Worm (Caenorhabditis elegans): ENCODE measurements around the gene Y17G9A.3.
A peak's percentile ranks its signal among the peaks of the same experiment; 100 is the strongest.

The Y17G9A.3 gene

ce11 chrIV:4858573-4858972, at the start of gene Y17G9A.3:
Gene Y17G9A.3 (minus strand): TSS chrIV:4858673.
- TF ChIP-seq W03F9.2 (tag; optimal IDR thresholded peaks at IDR 0.05) (no peak), him-1 (tag; optimal IDR thresholded peaks at IDR 0.05) (no peak), dao-5 (tag; optimal IDR thresholded peaks at IDR 0.05) (no peak)

DNA sequence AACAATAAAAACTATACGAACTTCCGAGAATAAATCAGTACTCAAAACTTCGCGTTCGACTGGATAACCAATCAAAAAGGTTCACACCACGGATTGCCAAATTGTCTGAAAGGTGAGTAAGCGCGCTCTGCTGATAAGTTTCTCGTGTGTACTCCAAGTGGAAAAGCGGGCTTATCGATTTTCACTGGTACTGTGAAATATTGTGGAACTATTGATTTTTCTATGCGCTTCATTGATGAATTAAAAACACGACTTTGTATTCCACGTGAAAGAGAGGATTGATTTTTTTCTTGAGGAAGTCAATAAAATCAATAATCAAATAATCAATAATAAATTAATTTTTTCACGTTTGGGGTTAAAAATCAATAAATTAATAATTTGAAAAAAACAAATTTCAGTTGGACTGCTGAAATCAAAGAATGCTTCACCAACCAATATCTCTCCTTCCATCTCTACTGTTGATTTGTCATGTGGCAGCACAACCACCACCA, 47.2 kb upstream of the Y17G9A.3 start, which contains the start of gene T08B6.4:
TSS of gene T08B6.4 (plus strand) at position 51 of the 491 bp plus-strand sequence.
- TF ChIP-seq W03F9.2 (tag; optimal IDR thresholded peaks at IDR 0.05) (no peak), dao-5 (tag; optimal IDR thresholded peaks at IDR 0.05) (no peak), him-1 (tag; optimal IDR thresholded peaks at IDR 0.05) (no peak)

DNA sequence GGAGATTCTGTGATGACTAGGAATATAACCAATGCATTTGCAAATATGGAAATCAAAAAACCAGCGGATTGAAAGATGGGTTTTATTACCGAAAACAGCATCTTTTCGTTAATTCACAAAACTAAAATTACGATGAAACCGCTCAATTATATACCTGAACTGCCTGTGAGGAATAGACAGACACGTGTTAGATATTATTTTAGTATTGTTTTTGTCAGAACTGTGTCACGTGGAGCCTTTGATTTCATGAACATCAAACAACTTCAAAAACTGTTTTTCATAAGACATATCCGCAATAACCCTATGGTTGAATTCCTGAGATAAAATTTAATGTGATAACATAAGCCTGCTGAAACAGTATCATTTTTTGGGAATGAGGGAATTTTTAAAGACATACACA, 45.5 kb upstream of the Y17G9A.3 start, which contains the start of gene str-161:
TSS of gene str-161 (minus strand) at position 101 of the 400 bp plus-strand sequence.
- TF ChIP-seq W03F9.2 (tag; optimal IDR thresholded peaks at IDR 0.05), result no peak
- TF ChIP-seq dao-5 (tag; optimal IDR thresholded peaks at IDR 0.05), result no peak
- no peak for TF ChIP-seq him-1 (tag; optimal IDR thresholded peaks at IDR 0.05)

DNA sequence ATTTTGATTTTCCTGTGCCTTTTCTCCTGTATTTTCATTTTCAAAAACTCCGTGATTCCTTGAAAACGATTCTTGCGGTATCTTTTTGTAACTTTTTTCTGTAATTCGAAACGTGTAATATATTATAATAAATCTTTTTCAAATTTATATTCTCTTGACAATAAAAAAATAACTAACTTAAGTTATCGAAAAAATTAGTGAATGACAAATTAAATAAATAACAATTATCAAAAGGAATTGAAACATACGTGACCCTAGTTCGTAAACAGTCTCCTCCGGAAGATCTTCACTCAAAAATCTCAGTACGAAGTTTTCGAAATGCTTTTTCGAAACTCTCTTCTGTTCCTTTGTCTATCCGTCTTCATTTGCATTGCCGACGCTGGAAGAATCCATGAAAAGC, 32.1 kb upstream of the Y17G9A.3 start, which contains the start of gene T08B6.9:
TSS of gene T08B6.9 (plus strand) at position 301 of the 400 bp plus-strand sequence.
- TF ChIP-seq W03F9.2 (tag; optimal IDR thresholded peaks at IDR 0.05) (no peak), him-1 (tag; optimal IDR thresholded peaks at IDR 0.05) (no peak), dao-5 (tag; optimal IDR thresholded peaks at IDR 0.05) (no peak)

DNA sequence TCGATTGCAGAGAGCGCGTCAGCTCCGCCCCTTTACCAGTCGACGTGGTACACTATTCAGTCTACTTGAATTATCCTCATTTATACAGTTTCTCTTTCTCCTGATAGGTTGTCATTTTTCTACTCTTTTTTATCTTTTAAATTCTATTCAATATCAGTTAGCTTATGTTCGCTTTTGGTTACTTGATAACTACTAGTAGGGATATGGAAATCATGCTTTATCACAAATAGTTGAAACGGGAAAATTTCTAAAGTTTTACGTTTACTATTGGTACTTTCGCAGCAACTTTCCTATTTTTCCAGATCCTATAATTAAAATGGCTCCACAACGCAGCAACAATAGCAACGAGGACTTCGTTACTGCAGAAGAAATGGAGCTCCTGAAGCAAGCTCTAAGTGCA, 31.1 kb upstream of the Y17G9A.3 start, which contains the start of gene sgnh-1:
TSS of gene sgnh-1 (plus strand) at position 301 of the 400 bp plus-strand sequence.
- TF ChIP-seq W03F9.2 (tag; optimal IDR thresholded peaks at IDR 0.05), result no peak

- TF ChIP-seq dao-5 (tag; optimal IDR thresholded peaks at IDR 0.05), result no peak
- TF ChIP-seq W03F9.2 (tag; optimal IDR thresholded peaks at IDR 0.05), result no peak
- TF ChIP-seq him-1 (tag; optimal IDR thresholded peaks at IDR 0.05), result no peak
These were observed 28.8 kb upstream of the Y17G9A.3 start, which contains the start of gene T08B6.1 for ce11 chrIV:4887258-4887657. Gene T08B6.1 (minus strand): TSS chrIV:4887358.

DNA sequence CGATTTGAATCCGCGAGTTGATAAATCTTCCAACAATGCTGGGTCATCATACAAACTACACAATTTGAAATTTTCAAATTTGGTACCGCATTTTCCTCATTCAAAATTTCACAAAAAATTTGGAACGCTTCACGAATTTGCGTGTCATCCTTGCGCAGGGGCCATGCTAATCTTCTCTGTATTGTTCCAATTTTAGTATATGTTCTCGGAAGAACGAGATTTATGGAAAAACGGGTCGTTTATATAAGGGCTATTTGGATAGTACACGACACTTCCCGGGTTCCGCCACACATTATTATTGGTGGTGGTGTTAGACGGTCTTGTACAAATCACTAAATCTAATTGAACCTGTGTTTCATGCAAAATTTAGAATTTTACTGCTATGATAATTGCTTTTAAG, 27.0 kb upstream of the Y17G9A.3 start:
- TF ChIP-seq him-1 (tag; optimal IDR thresholded peaks at IDR 0.05) (no peak), dao-5 (tag; optimal IDR thresholded peaks at IDR 0.05) (no peak), W03F9.2 (tag; optimal IDR thresholded peaks at IDR 0.05) (no peak)

ce11 chrIV:4883984-4884383, 25.5 kb upstream of the Y17G9A.3 start, which contains the start of gene str-166:
Gene str-166 (plus strand): TSS chrIV:4884284.
- TF ChIP-seq W03F9.2 (tag; optimal IDR thresholded peaks at IDR 0.05), result no peak

DNA sequence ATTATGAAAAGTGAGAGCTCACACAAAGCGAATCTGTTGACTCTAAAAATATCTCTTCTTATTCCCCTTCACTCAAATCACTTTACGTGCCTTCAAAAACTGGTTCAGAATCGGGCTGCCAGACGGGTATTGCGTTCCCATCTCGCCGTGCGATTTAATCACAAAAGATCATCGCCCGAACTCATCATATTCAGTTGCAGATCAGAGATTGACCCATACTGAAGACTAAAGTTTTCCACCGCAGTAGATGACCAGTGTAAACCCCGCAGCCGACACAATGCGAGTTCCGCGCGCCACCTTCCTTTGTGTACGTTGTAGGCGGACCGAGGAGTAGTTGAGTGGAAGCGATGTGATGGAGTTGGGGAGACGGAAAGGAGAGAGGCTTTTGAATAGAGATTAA, 22.2 kb upstream of the Y17G9A.3 start:
- TF ChIP-seq him-1 (tag; optimal IDR thresholded peaks at IDR 0.05), result no peak
- no peak for TF ChIP-seq dao-5 (tag; optimal IDR thresholded peaks at IDR 0.05)
- TF ChIP-seq W03F9.2 (tag; optimal IDR thresholded peaks at IDR 0.05), result peak; percentile 6

DNA sequence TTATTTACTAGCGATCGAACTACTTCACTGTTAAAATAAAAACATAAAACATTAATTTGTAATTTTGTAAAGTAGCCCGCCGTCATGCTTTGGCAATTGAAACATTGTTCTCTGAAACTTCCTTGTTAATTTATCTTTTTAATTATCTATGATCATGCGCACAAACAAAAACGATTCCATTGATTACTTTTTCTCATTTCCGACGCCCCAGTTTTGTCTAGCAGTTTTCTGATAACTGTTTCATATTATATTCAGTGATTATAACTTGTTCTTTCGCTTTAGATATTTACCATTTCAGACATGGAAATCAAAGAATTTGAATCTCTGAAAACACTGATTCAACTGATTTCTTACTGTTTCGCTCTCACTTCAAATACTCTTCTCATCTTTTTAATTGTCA, 18.6 kb upstream of the Y17G9A.3 start, which contains the start of gene str-170:
TSS of gene str-170 (plus strand) at position 301 of the 400 bp plus-strand sequence.
- TF ChIP-seq W03F9.2 (tag; optimal IDR thresholded peaks at IDR 0.05) (no peak), him-1 (tag; optimal IDR thresholded peaks at IDR 0.05) (no peak), dao-5 (tag; optimal IDR thresholded peaks at IDR 0.05) (no peak)

ce11 chrIV:4874603-4875002, 16.1 kb upstream of the Y17G9A.3 start, which contains the start of gene str-174:
Gene str-174 (minus strand): TSS chrIV:4874703.
- no peak for TF ChIP-seq dao-5 (tag; optimal IDR thresholded peaks at IDR 0.05)
- TF ChIP-seq him-1 (tag; optimal IDR thresholded peaks at IDR 0.05), result no peak
- no peak for TF ChIP-seq W03F9.2 (tag; optimal IDR thresholded peaks at IDR 0.05)

ce11 chrIV:4870546-4870945, 12.1 kb upstream of the Y17G9A.3 start, which contains the start of gene str-175:
Gene str-175 (minus strand): TSS chrIV:4870646.
- TF ChIP-seq him-1 (tag; optimal IDR thresholded peaks at IDR 0.05) (no peak), dao-5 (tag; optimal IDR thresholded peaks at IDR 0.05) (no peak), W03F9.2 (tag; optimal IDR thresholded peaks at IDR 0.05) (no peak)

DNA sequence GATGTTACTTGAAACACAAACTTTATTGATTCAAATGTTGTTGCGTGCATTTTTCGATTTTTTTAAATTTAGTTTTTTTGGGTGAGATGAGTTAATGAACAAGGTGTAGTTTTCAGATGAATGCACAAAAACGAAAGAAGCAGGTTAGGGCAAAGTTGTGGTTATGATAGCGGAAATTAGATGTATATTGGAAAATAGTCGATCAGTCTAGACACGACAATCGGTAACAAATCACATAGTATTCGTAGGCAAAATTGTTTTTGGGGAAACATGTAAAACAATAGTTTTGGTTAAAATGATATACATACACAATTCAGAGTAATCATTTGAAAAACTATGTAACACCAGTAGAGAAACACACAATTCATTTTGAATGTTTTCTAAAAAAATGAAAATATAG, 9.1 kb upstream of the Y17G9A.3 start, which contains the start of gene str-172:
TSS of gene str-172 (minus strand) at position 101 of the 400 bp plus-strand sequence.
- TF ChIP-seq him-1 (tag; optimal IDR thresholded peaks at IDR 0.05), result no peak
- no peak for TF ChIP-seq dao-5 (tag; optimal IDR thresholded peaks at IDR 0.05)
- no peak for TF ChIP-seq W03F9.2 (tag; optimal IDR thresholded peaks at IDR 0.05)

DNA sequence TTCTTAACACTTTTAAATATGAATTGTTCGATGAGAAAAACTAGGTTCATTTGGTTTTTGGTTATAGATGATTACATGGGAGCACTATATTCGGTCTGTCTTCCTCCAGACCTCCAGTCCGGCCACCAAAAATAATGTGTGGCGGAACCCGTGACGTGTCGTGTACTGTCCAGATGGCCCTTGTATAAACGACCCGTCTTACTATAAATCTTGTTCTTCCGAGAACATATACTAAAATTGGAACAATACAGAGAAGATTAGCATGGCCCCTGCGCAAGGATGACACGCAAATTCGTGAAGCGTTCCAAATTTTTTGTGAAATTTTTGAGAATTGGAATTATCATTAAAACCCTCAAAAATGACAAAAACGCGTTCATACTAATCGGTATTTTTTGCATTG, 8.1 kb upstream of the Y17G9A.3 start:
- TF ChIP-seq dao-5 (tag; optimal IDR thresholded peaks at IDR 0.05), result no peak
- no peak for TF ChIP-seq him-1 (tag; optimal IDR thresholded peaks at IDR 0.05)

ce11 chrIV:4864524-4864923, 6.1 kb upstream of the Y17G9A.3 start:
- no peak for TF ChIP-seq dao-5 (tag; optimal IDR thresholded peaks at IDR 0.05)
- TF ChIP-seq W03F9.2 (tag; optimal IDR thresholded peaks at IDR 0.05), result no peak
- no peak for TF ChIP-seq him-1 (tag; optimal IDR thresholded peaks at IDR 0.05)

Measured in whole organism, L4/young adult.